Worm (Caenorhabditis elegans): ENCODE data around the gene cdc-73.

The cdc-73 gene

DNA sequence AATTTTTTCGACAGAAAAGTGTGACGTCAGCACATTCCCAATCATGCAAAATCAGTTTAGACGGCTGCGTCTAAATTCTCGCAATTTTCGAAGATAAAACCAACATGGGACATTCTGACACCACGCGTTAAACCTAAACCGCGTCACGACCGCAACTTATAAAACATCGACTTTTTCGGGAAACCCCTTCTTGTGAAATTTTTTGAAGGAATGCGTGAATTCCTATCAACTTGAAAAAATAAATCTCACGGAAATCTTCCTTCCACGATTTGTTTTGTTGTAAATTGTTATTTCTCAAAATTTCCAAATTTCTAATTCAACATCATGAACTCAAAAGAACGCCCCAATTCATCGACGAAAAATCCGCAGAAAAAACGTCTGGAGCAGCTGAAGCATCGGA, 2.4 kb upstream of the cdc-73 start, which contains the start of gene F35F11.2:
TSS of gene F35F11.2 (plus strand) at position 301 of the 400 bp plus-strand sequence.
- no peak for TF ChIP-seq W03F9.2 (tag; optimal IDR thresholded peaks at IDR 0.05)
- TF ChIP-seq dao-5 (tag; optimal IDR thresholded peaks at IDR 0.05), result no peak
- no peak for TF ChIP-seq him-1 (tag; optimal IDR thresholded peaks at IDR 0.05)

DNA sequence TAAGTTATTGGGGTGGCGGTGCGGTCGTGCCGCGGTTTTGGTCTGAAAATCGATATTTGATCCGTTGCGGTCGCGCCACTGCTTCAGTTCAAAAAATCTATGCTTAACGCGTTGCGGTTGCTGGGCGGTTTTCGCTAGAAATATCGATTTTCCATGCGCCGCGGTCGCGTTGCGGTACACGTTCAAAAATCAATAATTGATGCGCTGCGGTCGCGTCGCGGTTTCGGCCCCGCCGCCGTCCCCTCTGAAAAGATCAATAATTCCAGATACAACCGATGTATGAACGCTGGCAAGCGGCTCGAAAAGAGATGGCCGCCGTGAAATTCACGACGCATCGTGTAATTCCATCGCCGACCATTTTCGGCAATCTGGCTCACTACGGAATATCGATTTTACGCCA, 1.4 kb upstream of the cdc-73 start:
- TF ChIP-seq dao-5 (tag; optimal IDR thresholded peaks at IDR 0.05), result no peak
- TF ChIP-seq W03F9.2 (tag; optimal IDR thresholded peaks at IDR 0.05), result no peak
- TF ChIP-seq him-1 (tag; optimal IDR thresholded peaks at IDR 0.05), result no peak

DNA sequence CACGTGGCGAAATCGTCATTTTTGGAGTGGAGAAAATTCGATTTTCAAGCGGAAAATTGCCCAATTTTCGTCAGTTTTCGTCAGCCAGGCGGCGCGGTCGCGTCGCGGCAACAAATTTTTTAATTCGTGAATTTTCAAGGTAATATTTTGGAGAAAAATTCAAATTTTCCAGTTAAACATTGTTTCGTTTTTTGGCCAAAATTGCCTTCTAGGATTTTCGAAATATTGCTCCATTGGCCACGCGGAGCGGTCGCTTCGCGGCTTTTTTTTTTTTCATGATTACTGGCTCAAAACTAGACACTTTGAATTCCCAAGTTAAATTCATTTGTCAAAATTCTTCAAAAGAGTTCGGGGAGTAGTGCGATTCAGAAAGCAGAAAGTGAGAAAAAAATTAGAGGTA, 5.3 kb downstream of the cdc-73 start:
- no peak for TF ChIP-seq W03F9.2 (tag; optimal IDR thresholded peaks at IDR 0.05)
- TF ChIP-seq him-1 (tag; optimal IDR thresholded peaks at IDR 0.05), result no peak

ce11 chrIV:4049398-4049998, 7.1 kb downstream of the cdc-73 start, which contains the start of gene pcn-1:
Gene pcn-1 (minus strand): TSS chrIV:4049448.
- peak; percentile 91 for TF ChIP-seq him-1 (tag; optimal IDR thresholded peaks at IDR 0.05)
- peak; percentile 3 for TF ChIP-seq dao-5 (tag; optimal IDR thresholded peaks at IDR 0.05)
- peak; percentile 95 for TF ChIP-seq W03F9.2 (tag; optimal IDR thresholded peaks at IDR 0.05)

DNA sequence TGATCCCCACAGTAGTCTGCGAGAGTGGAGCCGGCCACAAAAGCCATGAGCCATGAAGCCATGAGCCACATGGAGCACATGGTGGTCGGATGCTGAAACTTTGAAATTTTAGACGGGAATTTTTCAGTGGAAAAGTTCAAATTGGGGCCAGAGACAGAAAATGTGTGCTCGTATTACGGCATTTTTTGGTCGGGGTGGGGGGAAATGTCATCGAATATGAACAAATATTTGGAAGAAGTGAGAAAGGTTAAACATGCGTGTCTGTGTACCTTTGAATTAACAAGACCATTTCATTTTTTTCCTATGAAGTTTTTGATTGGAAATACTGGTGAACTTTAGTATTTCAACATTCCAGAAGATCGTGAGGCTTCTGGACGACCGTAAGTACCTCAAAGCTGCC, 9.2 kb downstream of the cdc-73 start, which contains the start of gene wrt-5:
TSS of gene wrt-5 (minus strand) at position 101 of the 400 bp plus-strand sequence.
- no peak for TF ChIP-seq him-1 (tag; optimal IDR thresholded peaks at IDR 0.05)
- no peak for TF ChIP-seq dao-5 (tag; optimal IDR thresholded peaks at IDR 0.05)
- TF ChIP-seq W03F9.2 (tag; optimal IDR thresholded peaks at IDR 0.05), result no peak

DNA sequence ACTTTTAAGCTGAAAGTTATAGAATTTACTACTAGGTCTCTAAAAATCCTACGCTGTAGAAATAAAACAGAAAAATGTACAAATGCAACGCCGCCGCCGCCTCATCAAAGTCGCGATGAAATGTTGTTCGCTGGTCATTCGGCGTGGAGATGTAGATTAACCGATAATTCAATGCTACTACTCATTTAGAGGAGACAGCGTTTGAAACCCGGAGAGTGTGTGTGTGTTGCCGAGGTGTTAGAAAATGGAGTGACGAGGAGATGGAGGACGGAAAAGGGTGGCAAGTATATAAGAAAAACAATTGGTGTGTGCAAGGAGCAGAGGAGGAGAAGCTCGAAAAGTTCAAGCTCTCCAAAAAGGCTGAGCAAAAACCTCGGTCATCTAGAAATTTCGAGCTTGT, 9.9 kb downstream of the cdc-73 start:
- TF ChIP-seq him-1 (tag; optimal IDR thresholded peaks at IDR 0.05), result no peak
- no peak for TF ChIP-seq W03F9.2 (tag; optimal IDR thresholded peaks at IDR 0.05)
- no peak for TF ChIP-seq dao-5 (tag; optimal IDR thresholded peaks at IDR 0.05)

DNA sequence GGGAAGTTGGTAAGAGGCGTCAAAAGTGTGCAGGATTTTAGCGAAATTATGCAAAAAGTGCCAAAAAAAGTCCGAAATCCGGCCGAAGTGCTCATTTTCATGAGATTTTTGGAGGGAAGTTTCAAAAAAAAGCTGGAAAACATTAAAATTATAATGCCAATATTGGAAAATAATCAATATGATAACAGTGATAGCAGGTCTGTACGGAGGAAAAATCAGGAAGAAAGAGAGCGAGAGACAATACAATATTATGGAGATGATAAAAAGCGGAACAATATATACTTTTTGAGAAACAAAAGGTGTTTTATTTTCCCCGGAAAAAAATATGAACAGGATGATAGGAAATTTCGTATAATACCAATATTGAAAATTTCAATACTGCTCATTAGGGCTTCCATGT, 11.0 kb downstream of the cdc-73 start:
- no peak for TF ChIP-seq him-1 (tag; optimal IDR thresholded peaks at IDR 0.05)
- TF ChIP-seq W03F9.2 (tag; optimal IDR thresholded peaks at IDR 0.05), result no peak
- TF ChIP-seq dao-5 (tag; optimal IDR thresholded peaks at IDR 0.05), result no peak

ce11 chrIV:4055297-4055696, 12.9 kb downstream of the cdc-73 start:
- TF ChIP-seq him-1 (tag; optimal IDR thresholded peaks at IDR 0.05), result no peak
- TF ChIP-seq dao-5 (tag; optimal IDR thresholded peaks at IDR 0.05), result no peak
- TF ChIP-seq W03F9.2 (tag; optimal IDR thresholded peaks at IDR 0.05), result no peak

ce11 chrIV:4063573-4063972, 21.2 kb downstream of the cdc-73 start, which contains the start of gene ilys-6:
Gene ilys-6 (minus strand): TSS chrIV:4063673.
- TF ChIP-seq dao-5 (tag; optimal IDR thresholded peaks at IDR 0.05), result no peak
- TF ChIP-seq W03F9.2 (tag; optimal IDR thresholded peaks at IDR 0.05), result no peak

ce11 chrIV:4067336-4067735, 25.0 kb downstream of the cdc-73 start:
- TF ChIP-seq him-1 (tag; optimal IDR thresholded peaks at IDR 0.05), result no peak
- no peak for TF ChIP-seq dao-5 (tag; optimal IDR thresholded peaks at IDR 0.05)
- no peak for TF ChIP-seq W03F9.2 (tag; optimal IDR thresholded peaks at IDR 0.05)

- no peak for TF ChIP-seq W03F9.2 (tag; optimal IDR thresholded peaks at IDR 0.05)
- no peak for TF ChIP-seq him-1 (tag; optimal IDR thresholded peaks at IDR 0.05)
- TF ChIP-seq dao-5 (tag; optimal IDR thresholded peaks at IDR 0.05), result no peak
Measured at ce11 chrIV:4068480-4068879, 26.1 kb downstream of the cdc-73 start, which contains the start of gene fbxb-55. Gene fbxb-55 (plus strand): TSS chrIV:4068780.

DNA sequence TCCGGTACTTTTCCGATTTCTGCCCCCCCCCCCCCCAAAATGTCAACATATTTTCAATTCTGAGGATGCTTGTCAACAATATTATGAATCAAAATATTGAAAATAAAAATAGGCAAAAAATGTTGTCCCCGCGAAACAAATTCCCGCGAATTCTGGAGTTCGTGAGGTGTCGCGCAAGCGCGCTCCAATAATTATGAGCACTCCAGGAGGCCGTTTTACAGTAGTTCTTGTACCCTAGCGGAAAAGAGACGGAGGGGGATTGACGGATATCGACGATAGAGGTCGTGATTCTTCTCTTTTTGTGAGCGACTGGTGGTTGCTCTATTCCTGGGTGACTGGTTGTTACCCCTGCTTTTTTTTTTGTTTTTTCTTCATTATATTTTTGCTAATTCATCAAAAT, 28.4 kb downstream of the cdc-73 start:
- TF ChIP-seq dao-5 (tag; optimal IDR thresholded peaks at IDR 0.05) (no peak), him-1 (tag; optimal IDR thresholded peaks at IDR 0.05) (no peak), W03F9.2 (tag; optimal IDR thresholded peaks at IDR 0.05) (no peak)

DNA sequence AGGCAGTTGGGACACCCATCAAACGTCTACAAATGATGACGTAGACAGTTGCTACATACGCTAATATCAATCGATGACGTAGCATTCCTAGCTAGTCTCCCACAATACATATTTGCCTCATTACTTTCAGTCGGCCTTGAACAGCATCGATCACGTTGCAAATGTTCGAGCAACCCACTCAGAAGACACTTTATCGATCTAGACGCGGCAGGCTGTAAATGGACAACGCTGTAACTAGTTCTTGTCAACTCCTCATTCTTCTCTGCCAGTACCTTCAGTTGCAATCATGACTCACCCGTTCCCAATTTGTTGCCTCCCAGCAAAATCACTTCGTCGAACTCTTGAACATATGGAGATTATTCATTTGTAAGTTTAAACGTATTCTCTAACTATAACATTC, 29.7 kb downstream of the cdc-73 start, which contains the start of gene pqn-75:
TSS of gene pqn-75 (plus strand) at position 301 of the 400 bp plus-strand sequence.
- TF ChIP-seq W03F9.2 (tag; optimal IDR thresholded peaks at IDR 0.05), result no peak
- TF ChIP-seq him-1 (tag; optimal IDR thresholded peaks at IDR 0.05), result no peak
- TF ChIP-seq dao-5 (tag; optimal IDR thresholded peaks at IDR 0.05), result no peak

DNA sequence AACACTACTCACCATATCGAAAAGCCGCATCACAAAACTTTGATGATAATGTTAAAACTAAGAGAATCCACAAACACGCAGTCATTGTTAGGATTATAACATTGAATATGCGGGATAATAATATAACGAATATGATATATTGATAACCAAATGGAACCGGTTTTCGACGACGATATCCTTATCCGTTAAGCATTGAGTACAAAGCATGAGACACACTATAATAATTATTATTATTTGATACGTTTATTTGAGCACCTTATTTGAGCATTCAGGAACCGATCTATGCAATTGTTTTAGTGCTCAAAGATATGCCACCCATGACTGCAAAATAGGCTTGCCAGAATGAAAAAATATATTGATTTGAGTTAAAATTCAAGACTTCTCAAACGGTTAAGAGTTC, 32.2 kb downstream of the cdc-73 start, which contains the start of gene W03D2.9:
TSS of gene W03D2.9 (minus strand) at position 101 of the 400 bp plus-strand sequence.
- no peak for TF ChIP-seq him-1 (tag; optimal IDR thresholded peaks at IDR 0.05)
- TF ChIP-seq W03F9.2 (tag; optimal IDR thresholded peaks at IDR 0.05), result no peak
- TF ChIP-seq dao-5 (tag; optimal IDR thresholded peaks at IDR 0.05), result no peak
